Worm (Caenorhabditis elegans): ENCODE results near the gene F38H4.5.

F38H4.5 gene

ce11 chrIV:11809708-11810114 lies 42.3 kb upstream of the F38H4.5 start (continued):
- TF ChIP-seq tbx-9 (tag; optimal IDR thresholded peaks at IDR 0.05; ENCODE audit: borderline replicate concordance) (no peak), hlh-26 (GFP tag; conservative IDR thresholded peaks at IDR 0.05) (no peak), Y53G8AR.9 (GFP tag; conservative IDR thresholded peaks at IDR 0.05) (no peak), atf-7 (tag; optimal IDR thresholded peaks at IDR 0.05) (peak; percentile 20), madf-10 (tag; optimal IDR thresholded peaks at IDR 0.05) (peak; percentile 40), ztf-25 (GFP tag; IDR thresholded peaks at IDR 0.05) (no peak), Y67H2A.10 (GFP tag; conservative IDR thresholded peaks at IDR 0.05) (no peak), ztf-26 (tag; optimal IDR thresholded peaks at IDR 0.05) (peak; percentile 49), ekl-4 (GFP tag; IDR thresholded peaks at IDR 0.05) (no peak), lag-1 (GFP tag; IDR thresholded peaks at IDR 0.05) (no peak), unc-130 (GFP tag; optimal IDR thresholded peaks at IDR 0.05) (no peak), ztf-28 (GFP tag; IDR thresholded peaks at IDR 0.05) (no peak), nfya-2 (GFP tag; IDR thresholded peaks at IDR 0.05) (no peak), T07F8.4 (tag; optimal IDR thresholded peaks at IDR 0.05) (no peak), die-1 (tag; optimal IDR thresholded peaks at IDR 0.05) (peak; percentile 34), mxl-1 (tag; optimal IDR thresholded peaks at IDR 0.05) (no peak), dpl-1 (GFP tag; optimal IDR thresholded peaks at IDR 0.05) (no peak), B0261.1 (tag; optimal IDR thresholded peaks at IDR 0.05) (no peak), lsl-1 (GFP tag; optimal IDR thresholded peaks at IDR 0.05) (no peak), unc-62 (GFP tag; optimal IDR thresholded peaks at IDR 0.05) (no peak), hsf-1 (GFP tag; IDR thresholded peaks at IDR 0.05) (no peak), nhr-179 (tag; optimal IDR thresholded peaks at IDR 0.05) (no peak), athp-1 (tag; optimal IDR thresholded peaks at IDR 0.05) (no peak), egrh-3 (GFP tag; IDR thresholded peaks at IDR 0.05) (0 out of 2 replicates have a peak, but pooled peaks have one; percentile 3), bed-2 (GFP tag; IDR thresholded peaks at IDR 0.05) (no peak), F55B11.4 (tag; optimal IDR thresholded peaks at IDR 0.05; ENCODE audit: borderline replicate concordance, insufficient read depth) (no peak), lsy-27 (tag; optimal IDR thresholded peaks at IDR 0.05; ENCODE audit: borderline replicate concordance, insufficient read depth) (no peak), F57C9.4 (tag; optimal IDR thresholded peaks at IDR 0.05) (no peak), rec-8 (tag; optimal IDR thresholded peaks at IDR 0.05) (no peak), F33H1.4 (GFP tag; IDR thresholded peaks at IDR 0.05) (no peak), snpc-1.3 (tag; optimal IDR thresholded peaks at IDR 0.05; ENCODE audit: insufficient read depth) (no peak)

DNA sequence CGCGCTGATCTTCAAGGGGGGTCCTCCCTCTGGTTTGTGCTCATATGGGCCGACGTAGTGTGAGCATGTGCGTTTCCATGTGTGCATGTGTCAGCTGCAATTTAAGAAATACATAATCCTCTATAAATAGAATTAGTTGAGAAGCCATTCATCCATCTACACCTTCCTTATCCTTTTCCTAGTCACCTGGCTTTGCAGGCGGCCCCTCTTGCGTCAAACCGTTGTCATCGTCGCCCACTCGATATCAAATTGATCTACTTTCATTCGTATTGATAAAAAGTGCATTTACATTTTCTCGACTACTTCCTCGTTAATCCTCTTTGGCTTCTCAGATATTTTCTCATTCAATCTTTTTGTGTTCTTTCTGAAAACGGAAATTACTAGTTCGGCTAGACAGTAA lies 40.0 kb upstream of the F38H4.5 start:
- no peak for TF ChIP-seq F49E8.2 (tag; optimal IDR thresholded peaks at IDR 0.05; ENCODE audit: insufficient read depth)
- no peak for TF ChIP-seq rec-8 (tag; optimal IDR thresholded peaks at IDR 0.05)
- TF ChIP-seq sptf-2 (GFP tag; optimal IDR thresholded peaks at IDR 0.05): no peak
- TF ChIP-seq snpc-1.3 (tag; optimal IDR thresholded peaks at IDR 0.05; ENCODE audit: insufficient read depth): no peak

DNA sequence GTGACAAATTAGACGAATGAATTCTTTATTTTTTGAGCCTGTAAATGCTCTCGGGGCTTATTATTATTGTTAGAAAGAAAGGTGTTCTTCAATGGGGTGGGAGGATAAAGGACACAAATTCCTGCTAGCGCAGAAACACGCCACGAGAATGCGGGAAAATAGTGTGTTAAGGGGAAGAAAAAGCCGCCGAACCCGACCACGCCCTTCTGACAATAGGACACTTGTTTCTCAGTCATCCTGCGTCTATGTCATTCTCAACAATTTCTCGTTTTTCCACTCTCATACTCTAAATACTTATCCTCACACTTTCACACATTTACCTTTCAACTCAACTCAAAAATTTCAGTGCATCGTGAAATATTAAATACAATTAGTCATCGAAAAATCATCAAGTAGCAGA lies 38.1 kb upstream of the F38H4.5 start, which contains the start of gene M117.1:
Gene M117.1 (plus strand): TSS at position 347 of the 400 bp plus-strand sequence.
- no peak for TF ChIP-seq nfyb-1 (GFP tag; IDR thresholded peaks at IDR 0.05)
- 0 out of 2 replicates have a peak, but pooled peaks have one; percentile 11 for TF ChIP-seq zfh-2 (GFP tag; conservative IDR thresholded peaks at IDR 0.05)
- TF ChIP-seq mcd-1 (GFP tag; IDR thresholded peaks at IDR 0.05): no peak
- no peak for TF ChIP-seq lin-54 (GFP tag; optimal IDR thresholded peaks at IDR 0.05)

All from whole organism, young adult.